Fruit fly (Drosophila melanogaster) whole organism, prepupa: ENCODE results near the gene Adsl.
A peak's percentile ranks its signal among the peaks of the same experiment; 100 is the strongest.

Experiments
- CG11294 ChIP-seq: fragments of 200-800 bp; sonication (Bioruptor generic); IDR thresholded peaks from 2 replicates; pipeline ENCODE4 v1.3.6; 2022; ENCODE audit warnings: missing biosample characterization, missing genetic modification characterization
- CG11762 ChIP-seq: fragments of 200-800 bp; sonication (Bioruptor generic); optimal IDR thresholded peaks from 3 replicates; lab custom pipeline; 2016; ENCODE audit warnings: missing biosample characterization, missing genetic modification characterization; ENCODE audit not compliant: insufficient read depth
- CG32006 ChIP-seq: fragments of 200-800 bp; sonication (Bioruptor generic); optimal IDR thresholded peaks from 3 replicates; lab custom pipeline; 2017; ENCODE audit warnings: missing biosample characterization, mild to moderate bottlenecking, missing genetic modification characterization
- CG6854 ChIP-seq: fragments of 200-800 bp; sonication (Bioruptor generic); optimal IDR thresholded peaks from 2 replicates; lab custom pipeline; 2017; ENCODE audit warnings: missing biosample characterization, mild to moderate bottlenecking, missing genetic modification characterization
- CG9139 ChIP-seq: fragments of 200-800 bp; sonication (Bioruptor generic); optimal IDR thresholded peaks from 3 replicates; lab custom pipeline; 2017; ENCODE audit warnings: missing biosample characterization, mild to moderate bottlenecking, missing genetic modification characterization
- Ets21C ChIP-seq: fragments of 200-800 bp; sonication (Bioruptor generic); optimal IDR thresholded peaks from 3 replicates; lab custom pipeline; 2016; ENCODE audit warnings: missing biosample characterization, missing genetic modification characterization
- dsx ChIP-seq: fragments of 200-800 bp; optimal IDR thresholded peaks from 3 replicates; lab custom pipeline; 2019; ENCODE audit warnings: missing biosample characterization, mild to moderate bottlenecking, missing genetic modification characterization, moderate library complexity; ENCODE audit not compliant: poor library complexity, severe bottlenecking
- lz ChIP-seq: fragments of 200-800 bp; sonication (Bioruptor generic); optimal IDR thresholded peaks from 3 replicates; lab custom pipeline; 2016; ENCODE audit warnings: missing biosample characterization, missing genetic modification characterization
- salr ChIP-seq, 2 experiments: fragments of 200-800 bp; sonication (Bioruptor generic); optimal IDR thresholded peaks; 3 replicates each; lab custom pipeline; 2016 to 2018; ENCODE audit warnings: missing biosample characterization in 2 of 2, missing genetic modification characterization in 2 of 2, mild to moderate bottlenecking in 1 of 2

dm6 chr3R:17053415-17054177 is 32.7 kb upstream of the Adsl start, which contains the start of gene Dad:
- TF ChIP-seq CG32006 = no peak
- TF ChIP-seq CG6854 (GFP tag; lab: Kevin White, UChicago) = peak; percentile 22
- TF ChIP-seq CG11762 = no peak
- no peak for TF ChIP-seq salr (GFP tag; optimal IDR thresholded peaks at IDR 0.05; lab: Kevin White, UChicago)
- peak; percentile 36 for TF ChIP-seq dsx (GFP tag; lab: Kevin White, UChicago)
- no peak for TF ChIP-seq CG11294 (GFP tag; lab: Robert Waterston, UW)
- TF ChIP-seq lz (GFP tag; lab: Kevin White, UChicago) = peak; percentile 57
- TF ChIP-seq Ets21C = peak; percentile 11
- TF ChIP-seq CG9139 (GFP tag; lab: Kevin White, UChicago) = peak; percentile 50
